Worm (Caenorhabditis elegans): Measurements from ENCODE around the gene clec-33.

The clec-33 gene

DNA sequence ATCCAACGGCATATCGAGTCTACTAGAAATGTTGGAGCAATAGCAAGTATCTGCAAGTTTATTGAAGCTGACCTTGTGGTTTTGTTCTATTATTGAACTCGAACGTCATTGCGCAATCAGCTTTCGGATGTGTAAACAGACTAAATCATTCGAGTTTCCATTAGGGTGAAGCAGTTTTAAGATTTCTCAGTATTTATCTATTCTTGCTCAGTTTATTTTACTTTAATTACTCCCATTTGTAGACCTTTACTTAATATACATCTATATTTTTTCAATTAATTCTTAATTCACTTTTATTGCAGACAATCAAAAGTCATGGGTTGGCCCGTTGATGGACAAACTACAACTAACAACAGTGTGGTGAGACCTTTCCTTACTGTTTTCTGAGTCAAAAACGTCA, 11.0 kb upstream of the clec-33 start, which contains the start of gene F09C6.14:
Gene F09C6.14 (plus strand): TSS at position 301 of the 400 bp plus-strand sequence.
- no peak for TF ChIP-seq tbx-37 (GFP tag; conservative IDR thresholded peaks at IDR 0.05)
- no peak for TF ChIP-seq tra-4 (tag; optimal IDR thresholded peaks at IDR 0.05)
- no peak for TF ChIP-seq hmbx-1 (tag; optimal IDR thresholded peaks at IDR 0.05)

DNA sequence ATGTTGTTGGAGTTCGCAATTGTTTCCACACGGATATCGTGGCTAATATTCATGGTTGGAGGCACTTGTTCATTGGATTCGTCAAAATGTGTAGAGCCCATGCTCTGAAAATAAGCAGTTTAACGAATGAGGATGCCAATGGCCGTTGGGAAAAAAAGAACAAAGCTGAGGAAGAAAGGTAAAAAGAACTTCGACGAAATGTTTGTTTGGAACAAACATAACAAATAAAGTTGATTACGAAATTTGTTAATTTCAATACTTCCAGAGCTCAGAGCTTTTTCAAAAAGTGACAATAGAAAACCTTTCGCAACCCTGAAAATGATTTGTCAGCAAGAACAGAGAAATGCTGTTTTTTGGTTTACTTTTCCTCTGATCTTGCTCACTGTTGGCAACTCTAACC, 10.4 kb upstream of the clec-33 start, which contains the start of gene F09C6.3:
Gene F09C6.3 (minus strand): TSS at position 101 of the 400 bp plus-strand sequence.
- TF ChIP-seq hmg-4 (GFP tag; optimal IDR thresholded peaks at IDR 0.05): no peak
- no peak for TF ChIP-seq sea-1 (GFP tag; conservative IDR thresholded peaks at IDR 0.05)
- TF ChIP-seq ets-7 (tag; optimal IDR thresholded peaks at IDR 0.05): no peak
- TF ChIP-seq scrt-1 (GFP tag; IDR thresholded peaks at IDR 0.05): no peak
- TF ChIP-seq ceh-13 (GFP tag; optimal IDR thresholded peaks at IDR 0.05): no peak
- no peak for TF ChIP-seq tra-4 (tag; optimal IDR thresholded peaks at IDR 0.05)
- TF ChIP-seq B0310.2 (tag; optimal IDR thresholded peaks at IDR 0.05): no peak
- no peak for TF ChIP-seq pes-1 (GFP tag; IDR thresholded peaks at IDR 0.05)
- no peak for TF ChIP-seq F13C5.2 (tag; optimal IDR thresholded peaks at IDR 0.05)

DNA sequence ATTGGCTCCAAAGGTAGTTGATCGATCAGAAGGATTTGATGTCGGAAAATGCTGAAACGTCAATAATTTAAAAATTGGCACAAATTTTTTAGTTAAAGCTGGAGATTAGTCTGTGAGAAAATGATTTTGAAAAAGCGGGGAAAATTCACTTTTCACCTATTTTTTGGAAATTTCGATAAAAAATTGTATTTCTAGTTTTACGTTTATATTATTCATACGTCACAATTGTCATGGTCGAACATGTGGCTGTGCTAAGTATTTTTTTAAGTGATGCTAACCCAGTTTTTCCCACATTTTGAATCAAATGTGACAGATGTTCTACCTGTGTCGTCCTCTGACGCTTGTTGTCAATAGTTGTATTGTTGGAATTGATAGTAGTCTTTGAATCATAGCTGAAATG, 9.9 kb upstream of the clec-33 start:
- TF ChIP-seq hnd-1 (tag; optimal IDR thresholded peaks at IDR 0.05) (no peak), flt-1 (GFP tag; IDR thresholded peaks at IDR 0.05) (no peak), ets-7 (tag; optimal IDR thresholded peaks at IDR 0.05) (no peak), B0310.2 (tag; optimal IDR thresholded peaks at IDR 0.05) (no peak), hmg-4 (GFP tag; optimal IDR thresholded peaks at IDR 0.05) (no peak), tbx-37 (GFP tag; conservative IDR thresholded peaks at IDR 0.05) (no peak), pes-1 (GFP tag; IDR thresholded peaks at IDR 0.05) (no peak), ceh-13 (GFP tag; optimal IDR thresholded peaks at IDR 0.05) (no peak), tbx-11 (GFP tag; IDR thresholded peaks at IDR 0.05) (no peak)

DNA sequence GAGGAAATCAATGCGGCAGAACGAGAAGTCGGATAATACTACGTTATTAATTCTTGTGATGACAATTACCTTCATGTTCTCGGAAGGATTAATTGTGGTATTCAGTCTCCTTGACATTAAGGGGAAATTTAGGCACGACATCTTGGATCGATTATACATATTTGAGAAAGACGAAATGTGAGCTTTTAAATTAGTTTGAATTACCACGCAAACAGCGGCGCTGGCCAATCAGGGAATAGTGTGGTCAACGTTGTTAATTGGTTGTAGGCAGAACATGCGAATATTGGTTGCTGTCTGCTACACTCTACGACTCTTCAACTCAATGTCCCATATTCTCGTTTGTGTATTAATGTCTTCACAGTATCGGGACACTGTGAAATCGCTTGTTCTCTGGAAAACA, 5.3 kb upstream of the clec-33 start, which contains the start of gene F49A5.10:
Gene F49A5.10 (plus strand): TSS at position 301 of the 400 bp plus-strand sequence.
- no peak for TF ChIP-seq B0310.2 (tag; optimal IDR thresholded peaks at IDR 0.05)
- no peak for TF ChIP-seq ets-7 (tag; optimal IDR thresholded peaks at IDR 0.05)
- TF ChIP-seq scrt-1 (GFP tag; IDR thresholded peaks at IDR 0.05): no peak
- no peak for TF ChIP-seq tbx-37 (GFP tag; conservative IDR thresholded peaks at IDR 0.05)
- TF ChIP-seq ama-1 (optimal IDR thresholded peaks at IDR 0.05): no peak
- no peak for TF ChIP-seq tbx-11 (GFP tag; IDR thresholded peaks at IDR 0.05)
- TF ChIP-seq aly-1 (tag; optimal IDR thresholded peaks at IDR 0.05): no peak

DNA sequence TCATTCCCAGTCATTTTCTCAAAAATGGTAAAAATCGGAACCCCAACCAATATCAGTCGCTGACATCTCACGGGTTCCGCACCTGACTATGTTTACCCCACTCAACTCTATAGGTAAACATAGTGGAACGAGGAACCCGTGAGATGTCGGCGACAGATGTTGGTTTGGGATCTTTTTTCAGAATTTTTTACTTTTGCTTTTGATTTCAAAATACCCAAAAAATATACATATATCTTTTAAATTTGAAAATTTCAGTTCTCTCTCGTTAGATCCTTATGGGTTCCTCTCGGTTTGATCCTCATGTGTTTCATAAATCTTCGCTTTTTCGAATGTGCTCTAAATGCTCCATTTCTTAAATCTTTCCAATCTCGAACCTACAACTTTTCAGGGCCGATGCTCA, 4.0 kb upstream of the clec-33 start, which contains the start of gene srw-23:
Gene srw-23 (plus strand): TSS at position 301 of the 400 bp plus-strand sequence.
- TF ChIP-seq ama-1 (optimal IDR thresholded peaks at IDR 0.05) (no peak), pes-1 (GFP tag; IDR thresholded peaks at IDR 0.05) (no peak), aly-1 (tag; optimal IDR thresholded peaks at IDR 0.05) (no peak), ets-7 (tag; optimal IDR thresholded peaks at IDR 0.05) (no peak), ceh-13 (GFP tag; optimal IDR thresholded peaks at IDR 0.05) (no peak), hmg-4 (GFP tag; optimal IDR thresholded peaks at IDR 0.05) (no peak), tbx-11 (GFP tag; IDR thresholded peaks at IDR 0.05) (no peak), scrt-1 (GFP tag; IDR thresholded peaks at IDR 0.05) (no peak), hmbx-1 (tag; optimal IDR thresholded peaks at IDR 0.05) (no peak), tra-4 (tag; optimal IDR thresholded peaks at IDR 0.05) (no peak), flt-1 (GFP tag; IDR thresholded peaks at IDR 0.05) (no peak), hnd-1 (tag; optimal IDR thresholded peaks at IDR 0.05) (no peak), F13C5.2 (tag; optimal IDR thresholded peaks at IDR 0.05) (no peak), tbx-37 (GFP tag; conservative IDR thresholded peaks at IDR 0.05) (no peak), B0310.2 (tag; optimal IDR thresholded peaks at IDR 0.05) (no peak), ceh-36 (tag; optimal IDR thresholded peaks at IDR 0.05) (no peak)

DNA sequence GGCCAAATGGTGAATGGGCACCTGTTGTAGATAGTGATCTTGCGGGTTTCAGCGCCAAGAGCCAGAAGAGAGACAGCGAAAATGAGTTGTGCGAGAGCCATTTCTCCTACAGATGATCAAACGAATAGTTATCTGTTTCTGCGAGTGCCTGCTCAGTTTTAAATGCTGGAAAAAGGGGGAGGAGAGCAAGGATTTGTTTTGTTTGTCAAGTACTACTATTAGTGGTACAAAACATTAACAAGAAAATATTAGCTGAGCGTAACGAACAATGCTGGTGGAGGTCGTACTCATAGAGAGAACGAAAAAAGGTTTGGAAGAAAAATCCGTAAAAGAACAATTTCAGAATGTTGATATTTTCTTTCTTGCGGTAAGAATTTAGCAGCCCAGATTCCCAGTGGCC, 1.7 kb upstream of the clec-33 start, which contains the start of gene thn-4:
Gene thn-4 (minus strand): TSS at position 101 of the 400 bp plus-strand sequence.
- TF ChIP-seq ets-7 (tag; optimal IDR thresholded peaks at IDR 0.05) (no peak), hmg-4 (GFP tag; optimal IDR thresholded peaks at IDR 0.05) (no peak), hnd-1 (tag; optimal IDR thresholded peaks at IDR 0.05) (no peak), F13C5.2 (tag; optimal IDR thresholded peaks at IDR 0.05) (no peak), pes-1 (GFP tag; IDR thresholded peaks at IDR 0.05) (no peak), tbx-37 (GFP tag; conservative IDR thresholded peaks at IDR 0.05) (no peak), hmbx-1 (tag; optimal IDR thresholded peaks at IDR 0.05) (no peak), flt-1 (GFP tag; IDR thresholded peaks at IDR 0.05) (no peak), sea-1 (GFP tag; conservative IDR thresholded peaks at IDR 0.05) (no peak), scrt-1 (GFP tag; IDR thresholded peaks at IDR 0.05) (no peak), ceh-36 (tag; optimal IDR thresholded peaks at IDR 0.05) (no peak), B0310.2 (tag; optimal IDR thresholded peaks at IDR 0.05) (no peak), tbx-11 (GFP tag; IDR thresholded peaks at IDR 0.05) (no peak), aly-1 (tag; optimal IDR thresholded peaks at IDR 0.05) (no peak)

DNA sequence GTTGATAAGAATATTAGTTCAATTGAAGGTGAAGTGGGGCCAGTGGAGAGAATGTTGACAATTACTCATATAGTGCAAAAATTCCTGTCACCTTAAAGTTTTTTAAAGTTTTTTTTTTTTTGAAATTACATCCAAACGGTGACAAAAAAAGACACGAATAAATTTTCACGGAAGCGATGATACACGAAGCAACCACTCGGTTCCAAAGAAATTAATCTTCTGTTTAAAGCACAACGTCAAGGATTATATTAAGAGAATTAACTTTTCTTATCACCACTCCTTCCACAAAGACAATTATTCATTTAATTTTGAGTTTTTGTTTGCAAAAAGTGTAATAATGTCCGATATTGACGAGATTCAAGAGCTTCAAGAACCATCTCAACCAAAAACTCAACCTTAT, 4.2 kb downstream of the clec-33 start, which contains the start of gene clec-28:
Gene clec-28 (plus strand): TSS at position 301 of the 400 bp plus-strand sequence.
- no peak for TF ChIP-seq ets-7 (tag; optimal IDR thresholded peaks at IDR 0.05)
- no peak for TF ChIP-seq tbx-11 (GFP tag; IDR thresholded peaks at IDR 0.05)
- no peak for TF ChIP-seq B0310.2 (tag; optimal IDR thresholded peaks at IDR 0.05)
- no peak for TF ChIP-seq hmg-4 (GFP tag; optimal IDR thresholded peaks at IDR 0.05)
- no peak for TF ChIP-seq flt-1 (GFP tag; IDR thresholded peaks at IDR 0.05)
- TF ChIP-seq F13C5.2 (tag; optimal IDR thresholded peaks at IDR 0.05): no peak
- no peak for TF ChIP-seq ceh-13 (GFP tag; optimal IDR thresholded peaks at IDR 0.05)
- no peak for TF ChIP-seq ceh-36 (tag; optimal IDR thresholded peaks at IDR 0.05)
- no peak for TF ChIP-seq hmbx-1 (tag; optimal IDR thresholded peaks at IDR 0.05)
- TF ChIP-seq ama-1 (optimal IDR thresholded peaks at IDR 0.05): no peak

DNA sequence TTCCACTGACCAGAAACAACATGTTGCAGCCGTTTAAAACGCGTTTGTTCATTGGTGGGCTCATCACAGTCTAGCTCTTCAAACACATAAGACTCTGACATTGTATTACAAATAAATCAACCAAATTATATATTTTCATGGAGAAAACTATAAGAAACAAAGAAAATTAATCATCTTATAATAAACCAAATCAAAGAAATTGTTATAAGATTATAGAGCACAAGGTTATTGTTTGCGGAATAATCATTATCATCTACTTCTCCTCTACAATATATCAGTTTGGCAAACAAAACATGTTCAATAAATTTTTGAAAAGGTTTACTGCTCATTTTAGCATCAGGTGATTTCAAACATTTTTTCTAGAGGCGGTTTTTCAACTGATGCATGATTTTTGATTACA, 7.9 kb downstream of the clec-33 start, which contains the start of the genes clec-32 and clec-24:
Gene clec-32 (minus strand): TSS at position 101 of the 400 bp plus-strand sequence.
Gene clec-24 (plus strand): TSS at position 294 of the 400 bp plus-strand sequence.
- no peak for TF ChIP-seq ceh-36 (tag; optimal IDR thresholded peaks at IDR 0.05)
- no peak for TF ChIP-seq hnd-1 (tag; optimal IDR thresholded peaks at IDR 0.05)
- TF ChIP-seq sea-1 (GFP tag; conservative IDR thresholded peaks at IDR 0.05): no peak
- TF ChIP-seq ceh-13 (GFP tag; optimal IDR thresholded peaks at IDR 0.05): no peak
- no peak for TF ChIP-seq pes-1 (GFP tag; IDR thresholded peaks at IDR 0.05)
- no peak for TF ChIP-seq flt-1 (GFP tag; IDR thresholded peaks at IDR 0.05)
- TF ChIP-seq ama-1 (optimal IDR thresholded peaks at IDR 0.05): no peak
- TF ChIP-seq B0310.2 (tag; optimal IDR thresholded peaks at IDR 0.05): no peak
- TF ChIP-seq tra-4 (tag; optimal IDR thresholded peaks at IDR 0.05): no peak
- no peak for TF ChIP-seq tbx-37 (GFP tag; conservative IDR thresholded peaks at IDR 0.05)
- no peak for TF ChIP-seq scrt-1 (GFP tag; IDR thresholded peaks at IDR 0.05)
- TF ChIP-seq hmg-4 (GFP tag; optimal IDR thresholded peaks at IDR 0.05): no peak
